Fruit fly (Drosophila melanogaster) whole organism, pupa: ENCODE measurements around the gene CG12594.

Experiments
- CG13204 ChIP-seq: fragments of 200-800 bp; sonication (Bioruptor generic); optimal IDR thresholded peaks from 2 replicates; lab custom pipeline; 2018; ENCODE audit warnings: missing biosample characterization, mild to moderate bottlenecking, missing genetic modification characterization, moderate library complexity
- rn ChIP-seq: fragments of 200-800 bp; sonication (Bioruptor generic); IDR thresholded peaks from 2 replicates; pipeline ENCODE4 v1.3.6; 2022; ENCODE audit warnings: missing biosample characterization, missing genetic modification characterization

- TF ChIP-seq CG13204 (GFP tag; lab: Kevin White, UChicago) (no peak), rn (GFP tag; lab: Robert Waterston, UW) (no peak)
Observed at dm6 chr3R:11690857-11691471, 30.6 kb upstream of the CG12594 start.
